Worm (Caenorhabditis elegans): Measurements from ENCODE around the gene nspc-13.

Gene nspc-13

ce11 chrX:12347822-12348221, 9.4 kb upstream of the nspc-13 start (continued):
- TF ChIP-seq egl-27 (tag; optimal IDR thresholded peaks at IDR 0.05) (no peak), mef-2 (tag; optimal IDR thresholded peaks at IDR 0.05) (no peak), C34B4.2 (tag; optimal IDR thresholded peaks at IDR 0.05) (no peak), skn-1 (tag; optimal IDR thresholded peaks at IDR 0.05) (no peak), elt-2 (tag; optimal IDR thresholded peaks at IDR 0.05) (no peak), ceh-88 (GFP tag; IDR thresholded peaks at IDR 0.05) (no peak), sox-4 (tag; optimal IDR thresholded peaks at IDR 0.05) (no peak), lir-3 (tag; optimal IDR thresholded peaks at IDR 0.05; ENCODE audit: poor library complexity) (peak; percentile 52), dsc-1 (tag; optimal IDR thresholded peaks at IDR 0.05) (no peak), nhr-19 (GFP tag; conservative IDR thresholded peaks at IDR 0.05) (peak; percentile 69), lin-13 (GFP tag; optimal IDR thresholded peaks at IDR 0.05) (no peak), nhr-84 (tag; optimal IDR thresholded peaks at IDR 0.05) (no peak), sup-37 (GFP tag; optimal IDR thresholded peaks at IDR 0.05) (no peak), fkh-4 (tag; optimal IDR thresholded peaks at IDR 0.05; ENCODE audit: borderline replicate concordance) (no peak), elt-3 (tag; optimal IDR thresholded peaks at IDR 0.05) (peak in 2 of 6 experiments; percentile 42 to 54), snu-23 (GFP tag; optimal IDR thresholded peaks at IDR 0.05) (peak; percentile 72), nhr-28 (tag; optimal IDR thresholded peaks at IDR 0.05) (no peak), nhr-237 (tag; optimal IDR thresholded peaks at IDR 0.05) (no peak), lin-39 (tag; optimal IDR thresholded peaks at IDR 0.05) (no peak), fos-1 (tag; optimal IDR thresholded peaks at IDR 0.05) (peak; percentile 6), fkh-8 (tag; optimal IDR thresholded peaks at IDR 0.05) (no peak), ztf-4 (tag; optimal IDR thresholded peaks at IDR 0.05) (no peak), jun-1 (tag; optimal IDR thresholded peaks at IDR 0.05) (no peak), Y116A8C.19 (tag; optimal IDR thresholded peaks at IDR 0.05; ENCODE audit: borderline replicate concordance) (no peak), unc-98 (GFP tag; IDR thresholded peaks at IDR 0.05) (no peak), rnt-1 (tag; optimal IDR thresholded peaks at IDR 0.05) (peak; percentile 65), tbx-2 (tag; optimal IDR thresholded peaks at IDR 0.05) (peak; percentile 6), nhr-77 (tag; optimal IDR thresholded peaks at IDR 0.05) (peak; percentile 5), C16A3.4 (tag; optimal IDR thresholded peaks at IDR 0.05) (peak; percentile 63), alr-1 (tag; optimal IDR thresholded peaks at IDR 0.05; ENCODE audit: borderline replicate concordance) (no peak), snpc-4 (tag; optimal IDR thresholded peaks at IDR 0.05) (no peak), nhr-90 (tag; optimal IDR thresholded peaks at IDR 0.05; ENCODE audit: poor library complexity) (peak; percentile 58), hlh-4 (tag; optimal IDR thresholded peaks at IDR 0.05) (no peak), ceh-82 (tag; optimal IDR thresholded peaks at IDR 0.05) (peak in 2 of 3 experiments; percentile 36 to 46), mab-9 (GFP tag; IDR thresholded peaks at IDR 0.05) (no peak), pqm-1 (tag; optimal IDR thresholded peaks at IDR 0.05) (no peak), ces-1 (GFP tag; optimal IDR thresholded peaks at IDR 0.05) (no peak), lin-35 (GFP tag; optimal IDR thresholded peaks at IDR 0.05) (peak in 1 of 2 experiments; percentile 74), blmp-1 (tag; optimal IDR thresholded peaks at IDR 0.05) (no peak), irx-1 (tag; optimal IDR thresholded peaks at IDR 0.05) (no peak), ceh-8 (GFP tag; optimal IDR thresholded peaks at IDR 0.05) (no peak), lin-15B (tag; optimal IDR thresholded peaks at IDR 0.05) (no peak), pag-3 (tag; optimal IDR thresholded peaks at IDR 0.05; ENCODE audit: borderline replicate concordance, insufficient read depth) (no peak), nhr-11 (tag; optimal IDR thresholded peaks at IDR 0.05) (no peak), lsy-2 (tag; optimal IDR thresholded peaks at IDR 0.05) (no peak), C04F5.9 (tag; optimal IDR thresholded peaks at IDR 0.05) (no peak), ceh-90 (tag; optimal IDR thresholded peaks at IDR 0.05) (no peak), F16B12.6 (tag; optimal IDR thresholded peaks at IDR 0.05) (no peak), lin-14 (GFP tag; optimal IDR thresholded peaks at IDR 0.05) (peak; percentile 36), grh-1 (GFP tag; IDR thresholded peaks at IDR 0.05) (no peak; the same call in 1 of the 2 replicates), vab-15 (tag; optimal IDR thresholded peaks at IDR 0.05) (no peak)
